Fruit fly (Drosophila melanogaster) whole organism, embryonic: ENCODE data around the gene CG14817.

Source experiments
- Bteb2 ChIP-seq: fragments of 200-800 bp; sonication (Bioruptor generic); optimal IDR thresholded peaks from 2 replicates; lab custom pipeline; 2016; ENCODE audit warnings: missing biosample characterization, missing genetic modification characterization
- CG1024 ChIP-seq: fragments of 200-800 bp; sonication (Bioruptor generic); IDR thresholded peaks from 2 replicates; pipeline ENCODE4 v1.3.6; 2022; ENCODE audit warnings: missing biosample characterization, missing genetic modification characterization
- CG10366 ChIP-seq: fragments of 200-800 bp; sonication (Bioruptor generic); IDR thresholded peaks from 2 replicates; pipeline ENCODE4 v1.3.6; 2022; ENCODE audit warnings: missing biosample characterization, missing genetic modification characterization
- CG11695 ChIP-seq: fragments of 200-800 bp; sonication (Bioruptor generic); IDR thresholded peaks from 3 replicates; pipeline ENCODE4 v1.3.6; 2022; ENCODE audit warnings: missing biosample characterization, missing genetic modification characterization
- CG12104 ChIP-seq: fragments of 200-800 bp; sonication (Bioruptor generic); optimal IDR thresholded peaks from 3 replicates; lab custom pipeline; 2016; ENCODE audit warnings: missing biosample characterization, missing genetic modification characterization
- CG12659 ChIP-seq: fragments of 200-800 bp; sonication (Bioruptor generic); optimal IDR thresholded peaks from 3 replicates; lab custom pipeline; 2017; ENCODE audit warnings: mild to moderate bottlenecking, missing biosample characterization, missing genetic modification reagents, missing genetic modification characterization
- CG13894 ChIP-seq: fragments of 200-800 bp; sonication (Bioruptor generic); optimal IDR thresholded peaks from 3 replicates; lab custom pipeline; 2018; ENCODE audit warnings: missing biosample characterization, mild to moderate bottlenecking, missing genetic modification characterization, moderate library complexity
- CG14441 ChIP-seq: fragments of 200-800 bp; sonication (Bioruptor generic); IDR thresholded peaks from 2 replicates; pipeline ENCODE4 v1.3.6; 2022; ENCODE audit warnings: missing biosample characterization, missing genetic modification characterization
- CG18476 ChIP-seq: fragments of 200-800 bp; sonication (Bioruptor generic); optimal IDR thresholded peaks from 2 replicates; lab custom pipeline; 2016; ENCODE audit warnings: missing biosample characterization, mild to moderate bottlenecking, missing genetic modification characterization
- CG18619 ChIP-seq: fragments of 200-800 bp; sonication (Bioruptor generic); optimal IDR thresholded peaks from 3 replicates; lab custom pipeline; 2017; ENCODE audit warnings: missing biosample characterization, mild to moderate bottlenecking, missing genetic modification characterization
- CG30431 ChIP-seq: fragments of 200-800 bp; sonication (Bioruptor generic); optimal IDR thresholded peaks from 2 replicates; lab custom pipeline; 2017; ENCODE audit warnings: missing biosample characterization, missing genetic modification characterization
- CG3407 ChIP-seq: fragments of 200-800 bp; sonication (Bioruptor generic); optimal IDR thresholded peaks from 2 replicates; lab custom pipeline; 2018; ENCODE audit warnings: missing biosample characterization, mild to moderate bottlenecking, missing genetic modification characterization
- CG5953 ChIP-seq: fragments of 200-800 bp; sonication (Bioruptor generic); IDR thresholded peaks from 2 replicates; pipeline ENCODE4 v1.3.6; 2022; ENCODE audit warnings: missing biosample characterization, missing genetic modification characterization
- CG7372 ChIP-seq: fragments of 200-800 bp; sonication (Bioruptor generic); IDR thresholded peaks from 2 replicates; pipeline ENCODE4 v1.3.6; 2022; ENCODE audit warnings: missing biosample characterization, missing genetic modification characterization
- CG7745 ChIP-seq: fragments of 200-800 bp; sonication (Bioruptor generic); optimal IDR thresholded peaks from 2 replicates; lab custom pipeline; 2018; ENCODE audit warnings: missing biosample characterization, mild to moderate bottlenecking, missing genetic modification characterization, moderate library complexity
- CG8388 ChIP-seq: fragments of 200-800 bp; sonication (Bioruptor generic); optimal IDR thresholded peaks from 2 replicates; lab custom pipeline; 2019; ENCODE audit warnings: missing biosample characterization, mild to moderate bottlenecking, missing genetic modification characterization, moderate library complexity
- Camta ChIP-seq: fragments of 200-800 bp; sonication (Bioruptor generic); optimal IDR thresholded peaks from 2 replicates; lab custom pipeline; 2016; ENCODE audit warnings: missing biosample characterization, missing genetic modification characterization
- Dref ChIP-seq: fragments of 200-800 bp; sonication (Bioruptor generic); IDR thresholded peaks from 2 replicates; pipeline ENCODE4 v1.3.6; 2022; ENCODE audit warnings: missing biosample characterization, missing genetic modification characterization
- ERR ChIP-seq: fragments of 200-800 bp; sonication (Bioruptor generic); optimal IDR thresholded peaks from 2 replicates; lab custom pipeline; 2016; ENCODE audit warnings: missing biosample characterization, missing genetic modification characterization
- Jarid2 ChIP-seq: fragments of 200-800 bp; sonication (Bioruptor generic); optimal IDR thresholded peaks from 3 replicates; lab custom pipeline; 2017; ENCODE audit warnings: mild to moderate bottlenecking, missing biosample characterization, missing genetic modification reagents, missing genetic modification characterization
- Med ChIP-seq: fragments of 200-800 bp; sonication (Bioruptor generic); peaks from one replicate; lab custom pipeline; 2016; ENCODE audit warnings: missing biosample characterization, missing genetic modification characterization, mild to moderate bottlenecking, inconsistent platforms, moderate library complexity
- NfI ChIP-seq: fragments of 200-800 bp; sonication (Bioruptor generic); optimal IDR thresholded peaks from 3 replicates; lab custom pipeline; 2018; ENCODE audit warnings: missing biosample characterization, mild to moderate bottlenecking, missing genetic modification characterization, moderate library complexity
- Pdp1 ChIP-seq, 2 experiments: fragments of 200-800 bp; sonication (Bioruptor generic); optimal IDR thresholded peaks; 3 replicates each; lab custom pipeline; 2016; ENCODE audit warnings: missing biosample characterization in 2 of 2, missing genetic modification characterization in 2 of 2, mild to moderate bottlenecking in 1 of 2, moderate library complexity in 1 of 2
- Trl ChIP-seq, 3 experiments: fragments of >200 bp in 2 of 3; fragments of 200-800 bp in 1 of 3; sonication (Bioruptor generic) in 1 of 3; optimal IDR thresholded peaks; 2 replicates in 1 of 3; 3 replicates in 2 of 3; lab custom pipeline; 2016 to 2017; ENCODE audit warnings: missing biosample characterization in 1 of 3, missing genetic modification characterization in 1 of 3
- bab2 ChIP-seq: fragments of 200-800 bp; sonication (Bioruptor generic); optimal IDR thresholded peaks from 2 replicates; lab custom pipeline; 2016; ENCODE audit warnings: missing biosample characterization, missing genetic modification characterization
- corto ChIP-seq: fragments of 200-800 bp; sonication (Bioruptor generic); optimal IDR thresholded peaks from 2 replicates; lab custom pipeline; 2016; ENCODE audit warnings: missing biosample characterization, mild to moderate bottlenecking, missing genetic modification characterization, moderate library complexity
- crol ChIP-seq: fragments of 200-800 bp; sonication (Bioruptor generic); IDR thresholded peaks from 2 replicates; pipeline ENCODE4 v1.3.6; 2022; ENCODE audit warnings: missing biosample characterization, missing genetic modification characterization
- cwo ChIP-seq: fragments of 200-800 bp; sonication (Bioruptor generic); optimal IDR thresholded peaks from 3 replicates; lab custom pipeline; 2017; ENCODE audit warnings: missing biosample characterization, missing genetic modification characterization, mild to moderate bottlenecking, moderate library complexity, missing genetic modification reagents
- da ChIP-seq: fragments of 200-800 bp; sonication (Bioruptor generic); optimal IDR thresholded peaks from 2 replicates; lab custom pipeline; 2016; ENCODE audit warnings: missing biosample characterization, missing genetic modification characterization
- dati ChIP-seq: fragments of 200-800 bp; sonication (Bioruptor generic); IDR thresholded peaks from 2 replicates; pipeline ENCODE4 v1.3.6; 2022; ENCODE audit warnings: missing biosample characterization, missing genetic modification characterization
- ems ChIP-seq: fragments of 200-800 bp; sonication (Bioruptor generic); optimal IDR thresholded peaks from 3 replicates; lab custom pipeline; 2016; ENCODE audit warnings: missing biosample characterization, missing genetic modification characterization
- ewg ChIP-seq: fragments of 200-800 bp; sonication (Bioruptor generic); optimal IDR thresholded peaks from 3 replicates; lab custom pipeline; 2017; ENCODE audit warnings: mild to moderate bottlenecking, missing biosample characterization, missing genetic modification reagents, missing genetic modification characterization
- exex ChIP-seq: fragments of 200-800 bp; sonication (Bioruptor generic); optimal IDR thresholded peaks from 4 replicates; lab custom pipeline; 2018; ENCODE audit warnings: missing biosample characterization, mild to moderate bottlenecking, missing genetic modification characterization, moderate library complexity
- eyg ChIP-seq: fragments of 200-800 bp; sonication (Bioruptor generic); optimal IDR thresholded peaks from 3 replicates; lab custom pipeline; 2016; ENCODE audit warnings: missing biosample characterization, missing genetic modification characterization
- grn ChIP-seq: fragments of 200-800 bp; sonication (Bioruptor generic); optimal IDR thresholded peaks from 3 replicates; lab custom pipeline; 2017; ENCODE audit warnings: missing biosample characterization, missing genetic modification characterization
- gsb-n ChIP-seq: fragments of 200-800 bp; sonication (Bioruptor generic); optimal IDR thresholded peaks from 3 replicates; lab custom pipeline; 2018; ENCODE audit warnings: missing biosample characterization, mild to moderate bottlenecking, missing genetic modification characterization
- ham ChIP-seq: fragments of 200-800 bp; sonication (Bioruptor generic); IDR thresholded peaks from 2 replicates; pipeline ENCODE4 v1.3.6; 2022; ENCODE audit warnings: missing biosample characterization, missing genetic modification characterization
- lov ChIP-seq, 2 experiments: fragments of 200-800 bp in 1 of 2; fragments of >200 bp in 1 of 2; sonication (Bioruptor generic) in 1 of 2; IDR thresholded peaks in 1 of 2; optimal IDR thresholded peaks in 1 of 2; 2 replicates in 1 of 2; 3 replicates in 1 of 2; pipeline versions ENCODE4 v1.3.6 to Lab custom; 2017 to 2022; ENCODE audit warnings: missing biosample characterization in 1 of 2, missing genetic modification characterization in 1 of 2
- prd ChIP-seq, 3 experiments: fragments of >200 bp in 2 of 3; fragments of 200-800 bp in 1 of 3; sonication (Bioruptor generic) in 1 of 3; optimal IDR thresholded peaks in 2 of 3; IDR thresholded peaks in 1 of 3; 2 replicates in 2 of 3; 3 replicates in 1 of 3; pipeline versions ENCODE4 v1.3.6 to Lab custom; 2017 to 2022; ENCODE audit warnings: missing biosample characterization in 1 of 3, missing genetic modification characterization in 1 of 3
- shn ChIP-seq: fragments of 200-800 bp; sonication (Bioruptor generic); optimal IDR thresholded peaks from 3 replicates; lab custom pipeline; 2016; ENCODE audit warnings: missing biosample characterization, missing genetic modification characterization
- slbo ChIP-seq: fragments of 200-800 bp; sonication (Bioruptor generic); IDR thresholded peaks from 2 replicates; pipeline ENCODE4 v1.3.6; 2022; ENCODE audit warnings: missing biosample characterization, missing genetic modification characterization
- sr ChIP-seq: fragments of 200-800 bp; sonication (Bioruptor generic); IDR thresholded peaks from 3 replicates; pipeline ENCODE4 v1.3.6; 2022; ENCODE audit warnings: missing biosample characterization, missing genetic modification characterization
- sug ChIP-seq: fragments of 200-800 bp; optimal IDR thresholded peaks from 2 replicates; lab custom pipeline; 2019; ENCODE audit warnings: missing biosample characterization, mild to moderate bottlenecking, missing genetic modification characterization, moderate library complexity
- tll ChIP-seq, 2 experiments: fragments of 200-800 bp in 1 of 2; fragments of >200 bp in 1 of 2; sonication (Bioruptor generic) in 1 of 2; optimal IDR thresholded peaks; 2 replicates each; lab custom pipeline; 2017 to 2019; ENCODE audit warnings: missing biosample characterization in 2 of 2, missing genetic modification characterization in 2 of 2, mild to moderate bottlenecking in 1 of 2, moderate library complexity in 1 of 2
- tup ChIP-seq: fragments of 200-800 bp; sonication (Bioruptor generic); optimal IDR thresholded peaks from 2 replicates; lab custom pipeline; 2016; ENCODE audit warnings: missing biosample characterization, mild to moderate bottlenecking, missing genetic modification characterization, moderate library complexity
- wek ChIP-seq: fragments of 200-800 bp; sonication (Bioruptor generic); optimal IDR thresholded peaks from 3 replicates; lab custom pipeline; 2018; ENCODE audit warnings: missing biosample characterization, mild to moderate bottlenecking, missing genetic modification characterization, moderate library complexity

CG14817 gene

dm6 chrX:1847735-1848134 is 29.3 kb downstream of the CG14817 start (continued):
- TF ChIP-seq tll (GFP tag; optimal IDR thresholded peaks at IDR 0.05; lab: Kevin White, UChicago) (no peak), ems (no peak), CG30431 (GFP tag; lab: Kevin White, UChicago) (no peak), grn (peak; percentile 73), Bteb2 (GFP tag; lab: Kevin White, UChicago) (no peak), CG10366 (no peak), exex (tag; lab: Kevin White, UChicago) (peak; percentile 1), ewg (no peak), tup (no peak), sug (peak; percentile 63)

DNA sequence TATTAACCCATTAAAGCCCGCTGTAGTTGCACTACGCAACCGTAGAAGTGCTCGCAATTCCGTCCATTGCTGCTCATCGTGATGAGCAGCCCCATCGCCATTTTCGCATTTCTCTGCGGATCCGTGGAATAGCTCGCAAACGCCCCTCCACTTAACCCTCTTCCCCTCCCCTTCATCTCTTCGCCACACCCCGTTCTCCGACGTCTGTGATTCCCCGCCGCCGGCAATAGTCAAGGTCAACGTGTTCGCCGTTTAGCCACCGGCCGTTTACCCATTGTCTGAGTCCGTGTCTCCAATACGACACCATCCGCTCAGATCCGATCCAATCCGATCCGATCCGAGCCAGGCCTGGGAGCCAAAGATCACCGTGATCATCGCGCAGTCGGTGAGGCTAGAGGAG is 30.7 kb downstream of the CG14817 start:
- 0 out of 2 replicates have a peak, but pooled peaks have one; percentile 14 for TF ChIP-seq crol (GFP tag; lab: Robert Waterston, UW)
- TF ChIP-seq Jarid2 (GFP tag; lab: Kevin White, UChicago): no peak
- peak; percentile 65 for TF ChIP-seq Med
- TF ChIP-seq eyg: no peak

- peak; percentile 75 for TF ChIP-seq cwo (GFP tag; lab: Kevin White, UChicago)
- TF ChIP-seq Bteb2 (GFP tag; lab: Kevin White, UChicago): peak; percentile 22
- peak; percentile 69 for TF ChIP-seq CG18619 (GFP tag; lab: Kevin White, UChicago)
- no peak for TF ChIP-seq Trl (optimal IDR thresholded peaks at IDR 0.05; lab: Kevin White, UChicago)
- peak; percentile 63 for TF ChIP-seq Trl (GFP tag; optimal IDR thresholded peaks at IDR 0.05; lab: Kevin White, UChicago)
- TF ChIP-seq CG12659 (GFP tag; lab: Kevin White, UChicago): peak; percentile 53
- no peak for TF ChIP-seq prd (optimal IDR thresholded peaks at IDR 0.05; lab: Kevin White, UChicago)
- TF ChIP-seq prd (GFP tag; IDR thresholded peaks at IDR 0.05; lab: Robert Waterston, UW): peak; percentile 50; the same call in 2 of the 3 replicates
- no peak for TF ChIP-seq CG7745 (tag; lab: Kevin White, UChicago)
- peak; percentile 72 for TF ChIP-seq exex (tag; lab: Kevin White, UChicago)
- no peak; the same call in 1 of the 2 replicates for TF ChIP-seq CG1024
- TF ChIP-seq slbo (GFP tag; lab: Robert Waterston, UW): peak; percentile 52
- peak; percentile 47 for TF ChIP-seq wek (GFP tag; lab: Kevin White, UChicago)
- 0 out of 2 replicates have a peak, but pooled peaks have one; percentile 31 for TF ChIP-seq CG5953 (GFP tag; lab: Robert Waterston, UW)
- no peak for TF ChIP-seq CG8388 (GFP tag; lab: Kevin White, UChicago)
- peak; percentile 3 for TF ChIP-seq shn (GFP tag; lab: Kevin White, UChicago)
- TF ChIP-seq lov (optimal IDR thresholded peaks at IDR 0.05; lab: Kevin White, UChicago): no peak
- no peak for TF ChIP-seq lov (GFP tag; IDR thresholded peaks at IDR 0.05; lab: Robert Waterston, UW)
- TF ChIP-seq Camta (GFP tag; lab: Kevin White, UChicago): peak; percentile 40
- TF ChIP-seq CG3407 (GFP tag; lab: Kevin White, UChicago): peak; percentile 42
- peak; percentile 10 to 91 for TF ChIP-seq Pdp1 (GFP tag; optimal IDR thresholded peaks at IDR 0.05; lab: Kevin White, UChicago)
- peak; percentile 17 for TF ChIP-seq NfI (GFP tag; lab: Kevin White, UChicago)
- TF ChIP-seq CG18476 (GFP tag; lab: Kevin White, UChicago): peak; percentile 22
- peak; percentile 65; the same call in 1 of the 3 replicates for TF ChIP-seq CG11695 (GFP tag; lab: Robert Waterston, UW)
- TF ChIP-seq da: peak; percentile 54
- TF ChIP-seq dati (GFP tag; lab: Robert Waterston, UW): no peak
- TF ChIP-seq CG13894: peak; percentile 31
- TF ChIP-seq CG14441 (GFP tag; lab: Robert Waterston, UW): peak; percentile 66
- no peak for TF ChIP-seq CG12104 (GFP tag; lab: Kevin White, UChicago)
- no peak for TF ChIP-seq corto
- peak; percentile 11 for TF ChIP-seq ERR (GFP tag; lab: Kevin White, UChicago)
- TF ChIP-seq sr: peak; percentile 72
- TF ChIP-seq gsb-n (tag; lab: Kevin White, UChicago): peak; percentile 34
- peak; percentile 57; the same call in 1 of the 2 replicates for TF ChIP-seq ham (GFP tag; lab: Robert Waterston, UW)
- peak; percentile 84 for TF ChIP-seq bab2 (GFP tag; lab: Kevin White, UChicago)
- no peak for TF ChIP-seq Dref (GFP tag; lab: Robert Waterston, UW)
- TF ChIP-seq CG7372: no peak
Observed at dm6 chrX:1845413-1845951, 31.6 kb downstream of the CG14817 start.
